Fruit fly (Drosophila melanogaster) whole organism, prepupa: Measurements from ENCODE around the gene zfh1.

Experiments used
- CG11294 ChIP-seq: fragments of 200-800 bp; sonication (Bioruptor generic); IDR thresholded peaks from 2 replicates; pipeline ENCODE4 v1.3.6; 2022; ENCODE audit warnings: missing biosample characterization, missing genetic modification characterization
- Hr38 ChIP-seq: sonication (Bioruptor generic); optimal IDR thresholded peaks from 2 replicates; lab custom pipeline; 2016; ENCODE audit warnings: missing biosample characterization, missing genetic modification characterization
- Sox102F ChIP-seq: fragments of 200-800 bp; sonication (Bioruptor generic); optimal IDR thresholded peaks from 2 replicates; lab custom pipeline; 2016; ENCODE audit warnings: missing biosample characterization, mild to moderate bottlenecking, missing genetic modification characterization
- svp ChIP-seq: fragments of 200-800 bp; sonication (Bioruptor generic); peaks from one replicate; lab custom pipeline; 2016; ENCODE audit warnings: missing biosample characterization, missing genetic modification characterization

- TF ChIP-seq Sox102F (GFP tag; lab: Kevin White, UChicago) = no peak
- TF ChIP-seq CG11294 = no peak
- peak; percentile 97 for TF ChIP-seq svp (GFP tag; lab: Kevin White, UChicago)
- TF ChIP-seq Hr38 (GFP tag; lab: Kevin White, UChicago) = no peak
These were observed 13.5 kb downstream of the zfh1 start for dm6 chr3R:30779257-30779656.
